Fruit fly (Drosophila melanogaster) whole organism, adult: ENCODE results near the gene CG33306.
A peak's percentile ranks its signal among the peaks of the same experiment; 100 is the strongest.

Experiments used
- CG11617 ChIP-seq: fragments of 200-800 bp; sonication (Bioruptor generic); optimal IDR thresholded peaks from 2 replicates; lab custom pipeline; 2017; ENCODE audit warnings: mild to moderate bottlenecking, missing biosample characterization, missing genetic modification reagents, missing genetic modification characterization
- CG12768 ChIP-seq: fragments of 200-800 bp; sonication (Bioruptor generic); optimal IDR thresholded peaks from 2 replicates; lab custom pipeline; 2017; ENCODE audit warnings: missing biosample characterization, missing genetic modification characterization, mild to moderate bottlenecking, moderate library complexity, missing genetic modification reagents
- CG14711 ChIP-seq: fragments of 200-800 bp; sonication (Bioruptor generic); optimal IDR thresholded peaks from 2 replicates; lab custom pipeline; 2018; ENCODE audit warnings: missing biosample characterization, mild to moderate bottlenecking, missing genetic modification characterization, moderate library complexity
- CG1620 ChIP-seq: fragments of 200-800 bp; sonication (Bioruptor generic); optimal IDR thresholded peaks from 2 replicates; lab custom pipeline; 2016; ENCODE audit warnings: missing biosample characterization, missing genetic modification characterization
- CG33017 ChIP-seq: fragments of 200-800 bp; sonication (Bioruptor generic); optimal IDR thresholded peaks from 2 replicates; lab custom pipeline; 2018; ENCODE audit warnings: missing biosample characterization, mild to moderate bottlenecking, missing genetic modification characterization, moderate library complexity
- CG5204 ChIP-seq: fragments of 200-800 bp; sonication (Bioruptor generic); optimal IDR thresholded peaks from 2 replicates; lab custom pipeline; 2016; ENCODE audit warnings: missing biosample characterization, missing genetic modification characterization
- CG7045 ChIP-seq: fragments of 200-800 bp; sonication (Bioruptor generic); optimal IDR thresholded peaks from 2 replicates; lab custom pipeline; 2017; ENCODE audit warnings: missing biosample characterization, mild to moderate bottlenecking, missing genetic modification characterization
- CG7101 ChIP-seq: fragments of 200-800 bp; sonication (Bioruptor generic); optimal IDR thresholded peaks from 2 replicates; lab custom pipeline; 2018; ENCODE audit warnings: missing biosample characterization, mild to moderate bottlenecking, missing genetic modification characterization, moderate library complexity
- Clk ChIP-seq: fragments of 200-800 bp; sonication (Bioruptor generic); optimal IDR thresholded peaks from 2 replicates; lab custom pipeline; 2017; ENCODE audit warnings: missing biosample characterization, missing genetic modification characterization
- Crg-1 ChIP-seq: fragments of 200-800 bp; sonication (Bioruptor generic); optimal IDR thresholded peaks from 2 replicates; lab custom pipeline; 2016; ENCODE audit warnings: missing biosample characterization, missing genetic modification characterization
- Hr96 ChIP-seq: fragments of 200-800 bp; sonication (Bioruptor generic); optimal IDR thresholded peaks from 2 replicates; lab custom pipeline; 2016; ENCODE audit warnings: missing biosample characterization, missing genetic modification characterization
- Mnt ChIP-seq: fragments of 200-800 bp; sonication (Bioruptor generic); optimal IDR thresholded peaks from 2 replicates; lab custom pipeline; 2016; ENCODE audit warnings: missing biosample characterization, mild to moderate bottlenecking, missing genetic modification characterization
- bab1 ChIP-seq: fragments of 200-800 bp; sonication (Bioruptor generic); optimal IDR thresholded peaks from 3 replicates; lab custom pipeline; 2019; ENCODE audit warnings: missing biosample characterization, mild to moderate bottlenecking, missing genetic modification characterization, moderate library complexity
- cic ChIP-seq: fragments of 200-800 bp; sonication (Bioruptor generic); optimal IDR thresholded peaks from 2 replicates; lab custom pipeline; 2017; ENCODE audit warnings: missing biosample characterization, mild to moderate bottlenecking, missing genetic modification characterization, moderate library complexity
- cnc ChIP-seq, 2 experiments: fragments of >200 bp; optimal IDR thresholded peaks; 2 replicates each; lab custom pipeline; 2017
- kay ChIP-seq: fragments of 200-800 bp; sonication (Bioruptor generic); peaks from one replicate; lab custom pipeline; 2016; ENCODE audit warnings: missing biosample characterization, missing genetic modification characterization, borderline replicate concordance
- ovo ChIP-seq: fragments of 200-800 bp; sonication (Bioruptor generic); optimal IDR thresholded peaks from 2 replicates; lab custom pipeline; 2016; ENCODE audit warnings: missing biosample characterization, missing genetic modification characterization
- pad ChIP-seq: fragments of 200-800 bp; sonication (Bioruptor generic); optimal IDR thresholded peaks from 3 replicates; lab custom pipeline; 2017; ENCODE audit warnings: missing biosample characterization, missing genetic modification characterization, mild to moderate bottlenecking, moderate library complexity, missing genetic modification reagents
- tj ChIP-seq: fragments of 200-800 bp; sonication (Bioruptor generic); optimal IDR thresholded peaks from 3 replicates; lab custom pipeline; 2017; ENCODE audit warnings: missing biosample characterization, mild to moderate bottlenecking, missing genetic modification characterization, moderate library complexity
- toe ChIP-seq: fragments of 200-800 bp; sonication (Bioruptor generic); optimal IDR thresholded peaks from 2 replicates; lab custom pipeline; 2016; ENCODE audit warnings: missing biosample characterization, missing genetic modification characterization

CG33306 gene

DNA sequence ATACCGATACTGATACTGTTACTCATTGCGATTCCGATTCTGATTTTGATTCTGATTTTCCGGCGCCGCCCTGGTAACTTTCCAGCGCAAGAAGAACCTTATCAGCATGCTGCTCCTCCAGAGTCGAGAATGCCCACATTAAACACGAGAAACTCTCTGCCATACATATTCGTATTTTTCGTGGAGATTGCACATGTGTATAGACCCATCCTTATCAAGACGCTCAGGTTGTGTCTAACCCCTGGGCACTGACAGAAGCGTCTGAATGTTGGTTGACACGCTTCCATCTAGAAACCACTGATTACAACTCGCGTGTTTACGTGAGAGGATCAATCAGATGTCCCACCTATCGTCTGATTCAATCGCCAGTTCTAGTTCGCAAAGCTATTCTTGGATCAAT, 38.4 kb downstream of the CG33306 start:
- TF ChIP-seq cic (peak; percentile 13), Mnt (GFP tag; lab: Kevin White, UChicago) (peak; percentile 52), Hr96 (GFP tag; lab: Kevin White, UChicago) (no peak)

DNA sequence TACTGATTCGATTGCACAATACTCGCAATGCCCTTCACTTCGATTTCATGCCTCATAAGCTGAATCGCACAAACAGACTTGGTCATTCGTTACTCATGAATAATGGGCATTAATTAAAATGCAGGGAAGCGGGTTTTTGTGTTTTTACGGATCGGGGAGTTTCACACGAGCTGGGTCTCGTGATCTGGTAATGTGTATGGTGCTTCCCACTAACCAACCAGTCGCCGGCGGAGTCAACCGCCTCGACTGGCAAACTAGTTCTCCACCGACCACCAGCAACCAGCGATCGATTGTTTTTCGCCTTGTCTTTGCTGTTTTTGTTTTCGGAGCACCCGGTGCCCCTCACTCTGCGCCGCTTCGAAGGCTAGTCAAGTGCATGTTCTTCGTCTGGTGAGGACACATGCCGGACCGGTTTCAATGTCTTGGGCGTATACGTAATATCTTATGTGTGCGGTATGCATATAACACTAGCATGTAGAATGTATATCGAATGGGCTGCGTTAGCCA, 38.9 kb downstream of the CG33306 start:
- TF ChIP-seq cic (peak; percentile 3), Crg-1 (GFP tag; lab: Kevin White, UChicago) (no peak), CG5204 (GFP tag; lab: Kevin White, UChicago) (no peak)

DNA sequence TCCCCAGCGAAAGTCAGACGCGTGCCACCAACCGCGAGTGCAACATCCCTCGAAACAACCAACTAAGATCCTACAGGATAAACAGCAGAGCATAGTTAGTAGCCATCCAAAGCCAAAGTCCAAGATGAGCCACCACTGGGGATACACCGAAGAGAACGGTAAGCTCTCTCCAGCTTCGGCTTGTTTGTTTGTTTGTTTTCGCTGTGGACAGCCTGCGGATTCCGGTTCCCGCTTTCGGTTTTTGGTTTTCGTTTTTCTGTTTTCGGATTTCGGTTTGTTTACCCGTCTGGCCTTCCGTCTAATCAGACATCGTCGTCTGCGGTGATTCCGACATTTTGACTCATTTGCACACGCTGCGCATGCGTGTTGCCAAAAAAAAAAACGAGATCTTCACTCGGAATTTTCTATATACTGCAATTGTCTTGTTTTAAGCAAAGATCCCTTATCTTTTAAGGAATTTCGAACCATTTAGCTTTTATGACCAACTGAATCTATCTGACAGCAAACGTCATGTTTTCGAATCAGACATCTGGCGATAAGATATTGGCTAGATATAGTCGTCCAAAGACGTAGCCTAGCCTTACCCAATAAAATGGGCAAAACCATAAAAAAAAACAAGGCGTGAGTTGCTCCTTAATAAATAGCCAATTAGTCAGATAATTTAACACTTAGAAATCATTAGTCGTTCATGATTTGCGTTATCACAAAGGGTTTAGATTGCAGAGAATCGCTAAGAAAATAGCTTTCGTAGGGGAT, 39.6 kb downstream of the CG33306 start:
- TF ChIP-seq kay (GFP tag; lab: Kevin White, UChicago) (peak; percentile 90), Clk (GFP tag; lab: Kevin White, UChicago) (no peak)

DNA sequence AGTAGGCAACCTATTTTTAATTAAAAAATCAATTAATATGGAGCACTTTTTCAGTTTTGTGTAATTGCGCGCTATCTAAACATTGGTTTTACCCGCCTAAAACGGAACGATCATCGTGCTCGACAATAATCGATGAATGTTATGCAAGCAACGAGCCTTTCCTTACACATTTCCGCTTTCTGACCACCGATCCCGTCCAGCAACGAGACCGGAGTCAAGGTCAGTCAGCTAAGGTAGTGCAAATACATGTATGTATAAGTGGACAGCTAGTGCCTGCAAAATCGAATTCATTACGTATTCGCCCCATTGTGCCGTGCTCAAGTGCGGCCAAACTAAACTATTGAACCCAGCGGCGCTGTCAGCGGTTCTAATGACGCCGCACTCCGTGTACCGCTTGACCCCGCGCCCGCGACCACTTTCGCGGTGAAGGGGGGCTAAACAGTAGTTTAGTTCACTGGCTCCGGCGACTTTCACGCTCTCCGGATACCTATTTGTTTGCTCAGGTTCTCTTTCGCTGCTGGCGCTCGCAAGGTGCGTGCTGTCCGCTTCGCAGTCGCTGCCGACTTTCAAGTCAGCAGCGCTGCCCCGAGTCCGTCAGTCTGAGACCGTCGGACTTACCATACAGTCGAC, 40.4 kb downstream of the CG33306 start, which contains the start of gene CAH1:
Gene CAH1, plus strand, starts transcription at position 595 of the 630 bp plus-strand sequence.
- TF ChIP-seq Hr96 (GFP tag; lab: Kevin White, UChicago) (no peak), Mnt (GFP tag; lab: Kevin White, UChicago) (peak; percentile 11), bab1 (no peak), cnc (optimal IDR thresholded peaks at IDR 0.05; lab: Kevin White, UChicago) (peak in 1 of 2 experiments; percentile 37), CG14711 (tag; lab: Kevin White, UChicago) (no peak), CG1620 (no peak), CG11617 (GFP tag; lab: Kevin White, UChicago) (no peak), CG7101 (tag; lab: Kevin White, UChicago) (no peak), pad (no peak), cic (peak; percentile 52), ovo (GFP tag; lab: Kevin White, UChicago) (peak; percentile 23), Clk (GFP tag; lab: Kevin White, UChicago) (no peak), tj (GFP tag; lab: Kevin White, UChicago) (peak; percentile 32), CG7045 (no peak), Crg-1 (GFP tag; lab: Kevin White, UChicago) (no peak), toe (GFP tag; lab: Kevin White, UChicago) (no peak), CG33017 (peak; percentile 1), kay (GFP tag; lab: Kevin White, UChicago) (no peak), CG5204 (GFP tag; lab: Kevin White, UChicago) (no peak), CG12768 (GFP tag; lab: Kevin White, UChicago) (peak; percentile 70)

DNA sequence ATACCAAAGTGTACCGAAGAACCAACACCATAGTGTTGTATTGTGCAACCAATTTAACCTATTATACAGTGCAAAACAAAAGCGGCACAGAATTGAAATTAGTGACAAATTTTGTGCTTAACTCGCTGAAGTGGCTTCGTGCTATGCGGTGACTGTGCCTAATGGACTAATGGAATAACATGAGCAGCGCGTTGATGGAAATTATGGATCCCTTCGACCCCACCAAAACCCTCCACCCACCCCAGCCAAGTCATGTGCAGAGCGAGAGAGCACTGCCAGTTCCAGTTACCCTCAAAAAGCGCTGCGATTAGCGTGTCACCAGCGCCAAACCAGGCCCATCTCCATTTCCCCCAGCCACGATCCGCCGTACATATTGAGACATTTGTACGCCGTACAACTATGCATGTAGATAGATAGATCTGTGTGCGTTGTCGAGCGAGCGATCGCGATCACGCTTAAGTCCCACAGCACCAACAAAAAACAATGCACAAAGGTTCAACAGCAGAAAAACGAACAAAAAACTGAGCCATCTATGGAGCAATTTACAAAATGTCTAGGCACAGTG, 41.4 kb downstream of the CG33306 start:
- TF ChIP-seq CG5204 (GFP tag; lab: Kevin White, UChicago) (no peak), CG12768 (GFP tag; lab: Kevin White, UChicago) (peak; percentile 58), cic (peak; percentile 51), kay (GFP tag; lab: Kevin White, UChicago) (no peak), Crg-1 (GFP tag; lab: Kevin White, UChicago) (no peak), Clk (GFP tag; lab: Kevin White, UChicago) (no peak), Mnt (GFP tag; lab: Kevin White, UChicago) (peak; percentile 35), CG7045 (no peak)

DNA sequence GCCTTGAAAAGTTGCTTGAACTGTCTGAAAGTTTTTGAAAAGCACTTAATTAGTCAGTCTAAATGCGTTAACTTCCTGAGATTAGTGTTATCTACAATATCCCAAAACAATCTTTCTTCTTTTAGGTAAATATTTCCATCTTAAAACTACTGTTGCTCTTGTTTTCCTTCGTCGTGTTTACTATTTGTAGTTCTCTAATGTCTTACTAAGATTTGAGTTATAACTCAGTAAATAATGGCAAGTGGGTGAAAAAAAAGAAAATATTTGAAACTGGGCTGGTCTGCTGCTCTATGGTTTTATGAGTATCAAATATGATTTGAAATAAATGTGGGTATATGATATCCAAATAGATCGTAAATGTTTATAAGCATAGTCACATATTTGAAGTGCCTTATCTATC, 42.4 kb downstream of the CG33306 start:
- TF ChIP-seq cnc (optimal IDR thresholded peaks at IDR 0.05; lab: Kevin White, UChicago), result no peak
- peak; percentile 12 for TF ChIP-seq Crg-1 (GFP tag; lab: Kevin White, UChicago)
- no peak for TF ChIP-seq pad
- no peak for TF ChIP-seq toe (GFP tag; lab: Kevin White, UChicago)
- TF ChIP-seq Clk (GFP tag; lab: Kevin White, UChicago), result no peak
- no peak for TF ChIP-seq CG14711 (tag; lab: Kevin White, UChicago)
- TF ChIP-seq tj (GFP tag; lab: Kevin White, UChicago), result no peak
- TF ChIP-seq Hr96 (GFP tag; lab: Kevin White, UChicago), result no peak
- TF ChIP-seq Mnt (GFP tag; lab: Kevin White, UChicago), result no peak
- no peak for TF ChIP-seq CG1620
- TF ChIP-seq CG12768 (GFP tag; lab: Kevin White, UChicago), result peak; percentile 16
- TF ChIP-seq bab1, result no peak
- peak; percentile 60 for TF ChIP-seq cic
- no peak for TF ChIP-seq kay (GFP tag; lab: Kevin White, UChicago)
- peak; percentile 61 for TF ChIP-seq CG7101 (tag; lab: Kevin White, UChicago)
- TF ChIP-seq CG7045, result peak; percentile 47
- no peak for TF ChIP-seq CG5204 (GFP tag; lab: Kevin White, UChicago)
- no peak for TF ChIP-seq ovo (GFP tag; lab: Kevin White, UChicago)
- no peak for TF ChIP-seq CG11617 (GFP tag; lab: Kevin White, UChicago)
- peak; percentile 40 for TF ChIP-seq CG33017
